Fruit fly (Drosophila melanogaster) whole organism, prepupa: Measurements from ENCODE around the gene Spt6.

ENCODE experiments used
- CG10631 ChIP-seq: fragments of 200-800 bp; sonication (Bioruptor generic); optimal IDR thresholded peaks from 2 replicates; lab custom pipeline; 2016; ENCODE audit warnings: missing biosample characterization, missing genetic modification characterization
- CG11294 ChIP-seq: fragments of 200-800 bp; sonication (Bioruptor generic); IDR thresholded peaks from 2 replicates; pipeline ENCODE4 v1.3.6; 2022; ENCODE audit warnings: missing biosample characterization, missing genetic modification characterization
- CG11762 ChIP-seq: fragments of 200-800 bp; sonication (Bioruptor generic); optimal IDR thresholded peaks from 3 replicates; lab custom pipeline; 2016; ENCODE audit warnings: missing biosample characterization, missing genetic modification characterization; ENCODE audit not compliant: insufficient read depth
- CG11902 ChIP-seq: fragments of 200-800 bp; sonication (Bioruptor generic); optimal IDR thresholded peaks from 3 replicates; lab custom pipeline; 2016; ENCODE audit warnings: missing biosample characterization, missing genetic modification characterization
- CG16779 ChIP-seq: fragments of 200-800 bp; sonication (Bioruptor generic); optimal IDR thresholded peaks from 3 replicates; lab custom pipeline; 2017; ENCODE audit warnings: missing biosample characterization, mild to moderate bottlenecking, missing genetic modification characterization
- CG3032 ChIP-seq: fragments of 200-800 bp; optimal IDR thresholded peaks from 2 replicates; lab custom pipeline; 2019; ENCODE audit warnings: missing biosample characterization, mild to moderate bottlenecking, missing genetic modification characterization, moderate library complexity
- CG31627 ChIP-seq: fragments of 200-800 bp; sonication (Bioruptor generic); optimal IDR thresholded peaks from 3 replicates; lab custom pipeline; 2016; ENCODE audit warnings: missing biosample characterization, missing genetic modification characterization
- CG32006 ChIP-seq: fragments of 200-800 bp; sonication (Bioruptor generic); optimal IDR thresholded peaks from 3 replicates; lab custom pipeline; 2017; ENCODE audit warnings: missing biosample characterization, mild to moderate bottlenecking, missing genetic modification characterization
- CG6163 ChIP-seq: fragments of 200-800 bp; sonication (Bioruptor generic); IDR thresholded peaks from 3 replicates; pipeline ENCODE4 v1.3.6; 2022; ENCODE audit warnings: missing biosample characterization, missing genetic modification characterization
- CG6276 ChIP-seq: fragments of 200-800 bp; sonication (Bioruptor generic); optimal IDR thresholded peaks from 2 replicates; lab custom pipeline; 2017; ENCODE audit warnings: missing biosample characterization, mild to moderate bottlenecking, missing genetic modification characterization
- CG6792 ChIP-seq: fragments of 200-800 bp; sonication (Bioruptor generic); optimal IDR thresholded peaks from 3 replicates; lab custom pipeline; 2016; ENCODE audit warnings: missing biosample characterization, missing genetic modification characterization
- CG6854 ChIP-seq: fragments of 200-800 bp; sonication (Bioruptor generic); optimal IDR thresholded peaks from 2 replicates; lab custom pipeline; 2017; ENCODE audit warnings: missing biosample characterization, mild to moderate bottlenecking, missing genetic modification characterization
- CG7368 ChIP-seq: fragments of 200-800 bp; sonication (Bioruptor generic); optimal IDR thresholded peaks from 3 replicates; lab custom pipeline; 2016; ENCODE audit warnings: missing biosample characterization, missing genetic modification characterization
- CG8119 ChIP-seq: fragments of 200-800 bp; sonication (Bioruptor generic); IDR thresholded peaks from 3 replicates; pipeline ENCODE4 v1.3.6; 2022; ENCODE audit warnings: missing biosample characterization, missing genetic modification characterization
- CG8319 ChIP-seq: fragments of 200-800 bp; sonication (Bioruptor generic); optimal IDR thresholded peaks from 3 replicates; lab custom pipeline; 2016; ENCODE audit warnings: missing biosample characterization, missing genetic modification characterization
- CG8632 ChIP-seq: fragments of 200-800 bp; sonication (Bioruptor generic); optimal IDR thresholded peaks from 3 replicates; lab custom pipeline; 2016; ENCODE audit warnings: missing biosample characterization, missing genetic modification characterization
- Eip78C ChIP-seq: fragments of 200-800 bp; sonication (Bioruptor generic); peaks from one replicate; lab custom pipeline; 2016; ENCODE audit warnings: missing biosample characterization, missing genetic modification characterization
- Eip93F ChIP-seq: fragments of 200-800 bp; sonication (Bioruptor generic); optimal IDR thresholded peaks from 2 replicates; lab custom pipeline; 2016; ENCODE audit warnings: missing biosample characterization, mild to moderate bottlenecking, missing genetic modification characterization
- Ets21C ChIP-seq: fragments of 200-800 bp; sonication (Bioruptor generic); optimal IDR thresholded peaks from 3 replicates; lab custom pipeline; 2016; ENCODE audit warnings: missing biosample characterization, missing genetic modification characterization
- Ets96B ChIP-seq: fragments of 200-800 bp; optimal IDR thresholded peaks from 2 replicates; lab custom pipeline; 2019; ENCODE audit warnings: missing biosample characterization, mild to moderate bottlenecking, missing genetic modification characterization, moderate library complexity
- Hr4 ChIP-seq: fragments of 200-800 bp; sonication (Bioruptor generic); optimal IDR thresholded peaks from 3 replicates; lab custom pipeline; 2016; ENCODE audit warnings: missing biosample characterization, missing genetic modification characterization
- Lpt ChIP-seq: fragments of 200-800 bp; sonication (Bioruptor generic); optimal IDR thresholded peaks from 3 replicates; lab custom pipeline; 2016; ENCODE audit warnings: missing biosample characterization, missing genetic modification characterization
- Met ChIP-seq: fragments of 200-800 bp; sonication (Bioruptor generic); optimal IDR thresholded peaks from 3 replicates; lab custom pipeline; 2016; ENCODE audit warnings: missing biosample characterization, missing genetic modification characterization
- Smox ChIP-seq: fragments of 200-800 bp; sonication (Bioruptor generic); optimal IDR thresholded peaks from 3 replicates; lab custom pipeline; 2016; ENCODE audit warnings: missing biosample characterization, missing genetic modification characterization
- Sox14 ChIP-seq: fragments of 200-800 bp; sonication (Bioruptor generic); optimal IDR thresholded peaks from 3 replicates; lab custom pipeline; 2016; ENCODE audit warnings: missing biosample characterization, missing genetic modification characterization
- Sox15 ChIP-seq: fragments of 200-800 bp; sonication (Bioruptor generic); optimal IDR thresholded peaks from 3 replicates; lab custom pipeline; 2016; ENCODE audit warnings: missing biosample characterization, missing genetic modification characterization
- achi ChIP-seq: fragments of 200-800 bp; sonication (Bioruptor generic); optimal IDR thresholded peaks from 3 replicates; lab custom pipeline; 2016; ENCODE audit warnings: missing biosample characterization, missing genetic modification characterization
- cyc ChIP-seq: fragments of 200-800 bp; sonication (Bioruptor generic); optimal IDR thresholded peaks from 3 replicates; lab custom pipeline; 2016; ENCODE audit warnings: missing biosample characterization, missing genetic modification characterization
- dsx ChIP-seq: fragments of 200-800 bp; optimal IDR thresholded peaks from 3 replicates; lab custom pipeline; 2019; ENCODE audit warnings: missing biosample characterization, mild to moderate bottlenecking, missing genetic modification characterization, moderate library complexity; ENCODE audit not compliant: poor library complexity, severe bottlenecking
- eg ChIP-seq: fragments of 200-800 bp; sonication (Bioruptor generic); IDR thresholded peaks from 3 replicates; pipeline ENCODE4 v1.3.6; 2022; ENCODE audit warnings: missing biosample characterization, missing genetic modification characterization
- esn ChIP-seq: fragments of 200-800 bp; sonication (Bioruptor generic); optimal IDR thresholded peaks from 2 replicates; lab custom pipeline; 2016; ENCODE audit warnings: missing biosample characterization, mild to moderate bottlenecking, missing genetic modification characterization, moderate library complexity
- fd59A ChIP-seq: fragments of 200-800 bp; sonication (Bioruptor generic); optimal IDR thresholded peaks from 2 replicates; lab custom pipeline; 2017; ENCODE audit warnings: missing biosample characterization, mild to moderate bottlenecking, missing genetic modification characterization, missing genetic modification reagents
- fkh ChIP-seq: fragments of 200-800 bp; sonication (Bioruptor generic); optimal IDR thresholded peaks from 3 replicates; lab custom pipeline; 2017; ENCODE audit warnings: missing biosample characterization, mild to moderate bottlenecking, missing genetic modification characterization, moderate library complexity
- lz ChIP-seq: fragments of 200-800 bp; sonication (Bioruptor generic); optimal IDR thresholded peaks from 3 replicates; lab custom pipeline; 2016; ENCODE audit warnings: missing biosample characterization, missing genetic modification characterization
- net ChIP-seq: fragments of 200-800 bp; sonication (Bioruptor generic); optimal IDR thresholded peaks from 3 replicates; lab custom pipeline; 2016; ENCODE audit warnings: missing biosample characterization, missing genetic modification characterization
- pdm3 ChIP-seq: fragments of 200-800 bp; sonication (Bioruptor generic); optimal IDR thresholded peaks from 3 replicates; lab custom pipeline; 2016; ENCODE audit warnings: missing biosample characterization, missing genetic modification characterization
- salr ChIP-seq, 2 experiments: fragments of 200-800 bp; sonication (Bioruptor generic); optimal IDR thresholded peaks; 3 replicates each; lab custom pipeline; 2016 to 2018; ENCODE audit warnings: missing biosample characterization in 2 of 2, missing genetic modification characterization in 2 of 2, mild to moderate bottlenecking in 1 of 2
- ss ChIP-seq, 2 experiments: fragments of 200-800 bp; sonication (Bioruptor generic); optimal IDR thresholded peaks; 2 replicates in 1 of 2; 3 replicates in 1 of 2; lab custom pipeline; 2017 to 2018; ENCODE audit warnings: mild to moderate bottlenecking in 2 of 2, missing biosample characterization in 2 of 2, missing genetic modification characterization in 2 of 2, moderate library complexity in 1 of 2
- svp ChIP-seq: fragments of 200-800 bp; sonication (Bioruptor generic); peaks from one replicate; lab custom pipeline; 2016; ENCODE audit warnings: missing biosample characterization, missing genetic modification characterization

Gene Spt6

DNA sequence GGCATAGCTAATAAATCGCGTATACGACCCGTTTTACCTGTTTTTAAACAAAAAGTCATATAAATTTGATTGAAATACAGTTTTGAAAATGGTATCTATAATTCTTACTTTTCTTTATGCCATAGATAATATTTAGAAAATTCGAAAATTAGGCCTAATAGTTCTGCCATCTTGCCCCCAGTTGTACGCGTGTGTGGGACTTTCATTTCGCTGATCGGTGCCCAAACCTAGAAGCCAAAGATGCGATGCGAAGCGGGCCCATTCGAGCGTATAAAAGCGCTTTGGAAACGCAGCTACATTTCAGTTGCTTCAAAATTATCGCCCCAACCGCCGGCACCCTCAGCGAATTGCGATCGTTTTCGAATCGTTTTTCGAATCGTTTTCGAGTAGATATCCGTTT lies 30.6 kb upstream of the Spt6 start, which contains the start of gene CG14445:
Gene CG14445, plus strand, starts transcription at position 301 of the 400 bp plus-strand sequence.
- no peak for TF ChIP-seq cyc (GFP tag; lab: Kevin White, UChicago)
- TF ChIP-seq CG6792 (GFP tag; lab: Kevin White, UChicago), result no peak
- no peak for TF ChIP-seq Sox15 (GFP tag; lab: Kevin White, UChicago)
- no peak for TF ChIP-seq lz (GFP tag; lab: Kevin White, UChicago)
- TF ChIP-seq Eip78C (GFP tag; lab: Kevin White, UChicago), result no peak
- no peak for TF ChIP-seq achi (GFP tag; lab: Kevin White, UChicago)
- no peak for TF ChIP-seq CG11762 (GFP tag; lab: Kevin White, UChicago)
- TF ChIP-seq CG32006, result no peak
- no peak for TF ChIP-seq net (GFP tag; lab: Kevin White, UChicago)
- no peak for TF ChIP-seq ss (GFP tag; optimal IDR thresholded peaks at IDR 0.05; lab: Kevin White, UChicago)
- TF ChIP-seq dsx (GFP tag; lab: Kevin White, UChicago), result no peak
- no peak for TF ChIP-seq fkh (GFP tag; lab: Kevin White, UChicago)
- no peak for TF ChIP-seq CG31627 (GFP tag; lab: Kevin White, UChicago)
- TF ChIP-seq CG6276 (GFP tag; lab: Kevin White, UChicago), result no peak
- TF ChIP-seq Sox14 (GFP tag; lab: Kevin White, UChicago), result no peak

DNA sequence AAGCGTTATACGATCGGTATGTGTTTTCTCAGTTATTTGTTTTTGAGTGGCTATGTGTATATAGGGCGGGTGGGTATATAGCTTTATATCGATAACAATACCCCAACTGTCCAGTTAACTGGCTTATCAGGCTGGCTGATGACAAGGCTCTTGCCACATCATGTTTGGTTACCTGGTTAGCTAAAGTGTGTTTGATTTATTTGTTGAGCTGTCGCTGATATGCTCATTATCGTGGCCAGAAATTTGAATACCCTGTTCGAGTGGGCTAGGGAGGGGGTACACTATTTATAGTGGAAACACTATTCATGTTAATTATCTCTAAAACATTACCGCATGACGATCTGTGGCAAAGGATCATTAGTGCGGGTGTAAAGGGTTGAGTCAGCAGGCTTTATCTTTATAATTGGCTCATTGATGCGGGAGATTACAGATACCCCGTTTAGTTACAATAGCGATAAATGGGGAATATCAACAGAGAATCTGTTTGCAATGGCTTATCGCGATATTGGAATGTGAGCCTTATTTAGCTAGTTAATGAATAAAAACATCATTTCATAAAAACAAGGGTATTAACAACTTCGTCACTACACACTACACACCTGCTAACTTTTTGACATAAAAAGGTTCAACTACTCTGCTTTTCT lies 14.6 kb upstream of the Spt6 start:
- TF ChIP-seq Hr4, result no peak
- no peak for TF ChIP-seq CG16779 (tag; lab: Kevin White, UChicago)
- no peak for TF ChIP-seq CG8632 (GFP tag; lab: Kevin White, UChicago)
- TF ChIP-seq CG3032 (tag; lab: Kevin White, UChicago), result no peak
- no peak for TF ChIP-seq pdm3
- no peak for TF ChIP-seq Eip93F (GFP tag; lab: Kevin White, UChicago)
- TF ChIP-seq esn (GFP tag; lab: Kevin White, UChicago), result no peak
- TF ChIP-seq Ets96B (tag; lab: Kevin White, UChicago), result no peak
- no peak for TF ChIP-seq CG8119
- TF ChIP-seq CG7368 (GFP tag; lab: Kevin White, UChicago), result no peak
- no peak for TF ChIP-seq Met (GFP tag; lab: Kevin White, UChicago)
- TF ChIP-seq eg, result no peak
- TF ChIP-seq CG6163 (GFP tag; lab: Robert Waterston, UW), result no peak
- TF ChIP-seq CG11762 (GFP tag; lab: Kevin White, UChicago), result no peak
- no peak for TF ChIP-seq salr (GFP tag; optimal IDR thresholded peaks at IDR 0.05; lab: Kevin White, UChicago)

- no peak for TF ChIP-seq CG11762 (GFP tag; lab: Kevin White, UChicago)
- no peak for TF ChIP-seq dsx (GFP tag; lab: Kevin White, UChicago)
- TF ChIP-seq fkh (GFP tag; lab: Kevin White, UChicago), result peak; percentile 76
Measured at dm6 chrX:6253701-6254100, 13.9 kb upstream of the Spt6 start.

dm6 chrX:6254617-6255349 lies 12.8 kb upstream of the Spt6 start:
- TF ChIP-seq CG11294 (GFP tag; lab: Robert Waterston, UW) (no peak), fd59A (GFP tag; lab: Kevin White, UChicago) (no peak), CG10631 (GFP tag; lab: Kevin White, UChicago) (no peak), CG6163 (GFP tag; lab: Robert Waterston, UW) (no peak), CG8319 (GFP tag; lab: Kevin White, UChicago) (no peak), Smox (no peak), dsx (GFP tag; lab: Kevin White, UChicago) (peak; percentile 49), CG6854 (GFP tag; lab: Kevin White, UChicago) (no peak), Ets21C (GFP tag; lab: Kevin White, UChicago) (no peak), Lpt (GFP tag; lab: Kevin White, UChicago) (no peak), lz (GFP tag; lab: Kevin White, UChicago) (no peak), CG3032 (tag; lab: Kevin White, UChicago) (no peak), svp (GFP tag; lab: Kevin White, UChicago) (peak; percentile 58), CG11902 (GFP tag; lab: Kevin White, UChicago) (no peak)
